Fruit fly (Drosophila melanogaster): ENCODE results near the gene CG15599.

CG15599 gene

dm6 chrX:15697581-15698208, 9.0 kb upstream of the CG15599 start (continued):
- peak; percentile 81 for TF ChIP-seq CG8281 (tag; optimal IDR thresholded peaks at IDR 0.05)
- TF ChIP-seq al (GFP tag; IDR thresholded peaks at IDR 0.05): peak; percentile 94
- TF ChIP-seq CG5245 (GFP tag; optimal IDR thresholded peaks at IDR 0.05): peak; percentile 79
- peak; percentile 93 for TF ChIP-seq CG15269 (tag; optimal IDR thresholded peaks at IDR 0.05)
- peak; percentile 45 for TF ChIP-seq HLH54F (GFP tag; optimal IDR thresholded peaks at IDR 0.05)
- peak; percentile 80 for TF ChIP-seq CG18764 (GFP tag; optimal IDR thresholded peaks at IDR 0.05)
- TF ChIP-seq CG3995 (GFP tag; optimal IDR thresholded peaks at IDR 0.05): peak; percentile 99
- peak; percentile 95 for TF ChIP-seq Aef1 (GFP tag; IDR thresholded peaks at IDR 0.05)
- peak; percentile 91 for TF ChIP-seq CG13424 (tag; optimal IDR thresholded peaks at IDR 0.05)
- peak; percentile 90 for TF ChIP-seq gsb (GFP tag; IDR thresholded peaks at IDR 0.05)
- peak; percentile 69 to 80 for TF ChIP-seq Pdp1 (GFP tag; optimal IDR thresholded peaks at IDR 0.05)
- no peak for TF ChIP-seq crc (GFP tag; optimal IDR thresholded peaks at IDR 0.05)
- TF ChIP-seq chm (GFP tag; IDR thresholded peaks at IDR 0.05): peak; percentile 92
- TF ChIP-seq CG33557 (GFP tag; optimal IDR thresholded peaks at IDR 0.05): peak; percentile 45
- peak; percentile 82 for TF ChIP-seq wor (GFP tag; IDR thresholded peaks at IDR 0.05)
- TF ChIP-seq H2.0 (GFP tag; IDR thresholded peaks at IDR 0.05): peak; percentile 93
- peak; percentile 97 for TF ChIP-seq sob (GFP tag; IDR thresholded peaks at IDR 0.05)
- TF ChIP-seq CG15479 (GFP tag; optimal IDR thresholded peaks at IDR 0.05): no peak
- TF ChIP-seq CG33213 (GFP tag; optimal IDR thresholded peaks at IDR 0.05): peak; percentile 5
- TF ChIP-seq Atf6 (GFP tag; IDR thresholded peaks at IDR 0.05): peak; percentile 96
- peak; percentile 40 for TF ChIP-seq pum (GFP tag; optimal IDR thresholded peaks at IDR 0.05)
- no peak for TF ChIP-seq Trl (optimal IDR thresholded peaks at IDR 0.05)
- TF ChIP-seq Trl (GFP tag; optimal IDR thresholded peaks at IDR 0.05): peak; percentile 58
- TF ChIP-seq bsh (GFP tag; optimal IDR thresholded peaks at IDR 0.05): peak; percentile 47 to 89
- peak; percentile 83 for TF ChIP-seq CG4328 (GFP tag; optimal IDR thresholded peaks at IDR 0.05)
- peak; percentile 90 for TF ChIP-seq Hr3 (GFP tag; optimal IDR thresholded peaks at IDR 0.05)
- TF ChIP-seq Nf-YC (tag; optimal IDR thresholded peaks at IDR 0.05): peak; percentile 76
- no peak for TF ChIP-seq mld (GFP tag; IDR thresholded peaks at IDR 0.05; ENCODE audit: partially characterized antibody)
- TF ChIP-seq odd (GFP tag; optimal IDR thresholded peaks at IDR 0.05): peak; percentile 77
- peak; percentile 88 for TF ChIP-seq CG12104 (GFP tag; optimal IDR thresholded peaks at IDR 0.05)
- TF ChIP-seq chif (GFP tag; optimal IDR thresholded peaks at IDR 0.05): peak; percentile 14 to 21
- no peak for TF ChIP-seq Opbp (GFP tag; IDR thresholded peaks at IDR 0.05; ENCODE audit: partially characterized antibody)
- peak; percentile 93 for TF ChIP-seq phol (tag; optimal IDR thresholded peaks at IDR 0.05)
- TF ChIP-seq caup (GFP tag; optimal IDR thresholded peaks at IDR 0.05; ENCODE audit: severe bottlenecking): peak; percentile 94
- peak; percentile 36 for TF ChIP-seq CG10431 (GFP tag; optimal IDR thresholded peaks at IDR 0.05)
- TF ChIP-seq CrebB (tag; optimal IDR thresholded peaks at IDR 0.05): peak; percentile 78
- TF ChIP-seq unpg (GFP tag; optimal IDR thresholded peaks at IDR 0.05): peak; percentile 94
- peak; percentile 80 for TF ChIP-seq ewg (GFP tag; optimal IDR thresholded peaks at IDR 0.05)
- TF ChIP-seq ssp (GFP tag; IDR thresholded peaks at IDR 0.05): peak; percentile 84
- TF ChIP-seq Max (GFP tag; optimal IDR thresholded peaks at IDR 0.05): peak; percentile 84
- TF ChIP-seq CG12659 (GFP tag; optimal IDR thresholded peaks at IDR 0.05): peak; percentile 92
- peak; percentile 77 for TF ChIP-seq CG6654 (GFP tag; optimal IDR thresholded peaks at IDR 0.05)
- peak; percentile 47 for TF ChIP-seq CG3838 (GFP tag; optimal IDR thresholded peaks at IDR 0.05)
- TF ChIP-seq bcd (GFP tag; optimal IDR thresholded peaks at IDR 0.05): peak; percentile 95
- peak; percentile 87 for TF ChIP-seq CG14050 (GFP tag; IDR thresholded peaks at IDR 0.05)
- TF ChIP-seq crol (GFP tag; IDR thresholded peaks at IDR 0.05): peak; percentile 75
- peak; percentile 90 for TF ChIP-seq CG31224 (GFP tag; IDR thresholded peaks at IDR 0.05)
- TF ChIP-seq CG7556 (GFP tag; optimal IDR thresholded peaks at IDR 0.05): peak; percentile 92
- TF ChIP-seq eyg (GFP tag; optimal IDR thresholded peaks at IDR 0.05): no peak
- TF ChIP-seq Rfx (GFP tag; IDR thresholded peaks at IDR 0.05): peak; percentile 97

Data from whole organism, embryonic.